Worm (Caenorhabditis elegans) whole organism, L4 larva: ENCODE data around the gene tbx-2.

ENCODE experiments used
- F44E2.7 ChIP-seq: fragments of 200-800 bp; sonication (Bioruptor generic); IDR thresholded peaks from 2 replicates; pipeline ENCODE4 v2.1.2; 2022; ENCODE audit warnings: missing genetic modification characterization, missing compliant biosample characterization
- ceh-32 ChIP-seq: sonication (generic microtip); optimal IDR thresholded peaks from 2 replicates; lab custom pipeline; 2016; ENCODE audit warnings: mild to moderate bottlenecking, missing genetic modification characterization, missing compliant biosample characterization; ENCODE audit not compliant: poor library complexity
- dmd-8 ChIP-seq: fragments of 200-800 bp; sonication (Bioruptor generic); IDR thresholded peaks from 2 replicates; pipeline ENCODE4 v1.3.6; 2022; ENCODE audit warnings: missing genetic modification characterization, missing compliant biosample characterization

DNA sequence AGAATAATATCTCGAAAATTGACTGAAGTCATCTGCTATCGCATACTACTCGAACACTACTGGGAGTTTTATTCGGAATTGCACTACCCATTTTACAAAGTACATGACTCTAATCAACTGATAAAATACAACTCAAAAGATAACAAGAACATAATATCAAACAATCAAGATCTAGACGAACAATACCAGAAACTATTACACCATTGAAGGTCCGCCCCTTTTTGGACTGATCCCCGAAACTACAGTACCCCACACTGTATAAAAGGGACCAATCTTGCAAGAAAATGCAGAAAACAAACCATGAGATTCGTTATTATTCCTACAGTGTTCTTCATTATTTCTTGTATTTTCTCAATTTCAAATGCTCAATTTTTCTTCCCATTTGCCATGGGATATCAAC is 41.6 kb downstream of the tbx-2 start, which contains the start of gene F54D8.10:
- no peak for TF ChIP-seq dmd-8 (GFP tag; lab: Robert Waterston, UW)
- TF ChIP-seq ceh-32 (tag; lab: Kevin White, UChicago): no peak
- no peak for TF ChIP-seq F44E2.7 (GFP tag; lab: Robert Waterston, UW)
